Worm (Caenorhabditis elegans) whole organism, L3 larva: ENCODE data around the gene C27A7.3.

Experiments
- elt-1 ChIP-seq: fragments of 150-350 bp; optimal IDR thresholded peaks from 2 replicates; lab custom pipeline; 2014; ENCODE audit warnings: missing biosample characterization, missing genetic modification characterization
- unc-39 ChIP-seq: sonication (generic microtip); optimal IDR thresholded peaks from 4 replicates; lab custom pipeline; 2017; ENCODE audit warnings: missing biosample characterization, missing genetic modification characterization

ce11 chrV:12115150-12115549 is 25.6 kb upstream of the C27A7.3 start:
- no peak for TF ChIP-seq unc-39 (tag; lab: Kevin White, UChicago)
- TF ChIP-seq elt-1 (tag; lab: Kevin White, UChicago) = no peak
